Fruit fly (Drosophila melanogaster): Measurements from ENCODE around the gene ase.

Gene ase

dm6 chrX:496326-496725 lies 35.8 kb downstream of the ase start, which contains the start of gene svr (continued):
- TF ChIP-seq CG30403 (GFP tag; optimal IDR thresholded peaks at IDR 0.05): no peak
- peak; percentile 18 for TF ChIP-seq stwl (tag; optimal IDR thresholded peaks at IDR 0.05)
- TF ChIP-seq ato (GFP tag; IDR thresholded peaks at IDR 0.05; ENCODE audit: partially characterized antibody): no peak
- TF ChIP-seq tll (GFP tag; optimal IDR thresholded peaks at IDR 0.05): no peak
- no peak for TF ChIP-seq CG6654 (GFP tag; optimal IDR thresholded peaks at IDR 0.05)
- no peak for TF ChIP-seq CG8281 (tag; optimal IDR thresholded peaks at IDR 0.05)
- no peak for TF ChIP-seq HLH4C (GFP tag; IDR thresholded peaks at IDR 0.05; ENCODE audit: partially characterized antibody)
- TF ChIP-seq caup (GFP tag; optimal IDR thresholded peaks at IDR 0.05; ENCODE audit: severe bottlenecking): no peak
- TF ChIP-seq CG9817 (tag; optimal IDR thresholded peaks at IDR 0.05): no peak
- no peak for TF ChIP-seq CG42726 (GFP tag; IDR thresholded peaks at IDR 0.05; ENCODE audit: partially characterized antibody)
- TF ChIP-seq Meics (GFP tag; optimal IDR thresholded peaks at IDR 0.05): no peak
- no peak for TF ChIP-seq NFAT (GFP tag; IDR thresholded peaks at IDR 0.05)
- peak; percentile 40; the same call in 1 of the 2 replicates for TF ChIP-seq Dref (GFP tag; IDR thresholded peaks at IDR 0.05)
- no peak for TF ChIP-seq CG34422 (GFP tag; IDR thresholded peaks at IDR 0.05)
- TF ChIP-seq CG1233 (GFP tag; optimal IDR thresholded peaks at IDR 0.05): no peak
- TF ChIP-seq ftz-f1 (GFP tag; optimal IDR thresholded peaks at IDR 0.05): no peak
- no peak for TF ChIP-seq oc (tag; optimal IDR thresholded peaks at IDR 0.05)
- no peak for TF ChIP-seq CG17328 (GFP tag; IDR thresholded peaks at IDR 0.05)
- no peak for TF ChIP-seq bab2 (GFP tag; optimal IDR thresholded peaks at IDR 0.05)
- no peak for TF ChIP-seq CG7745 (tag; optimal IDR thresholded peaks at IDR 0.05)
- no peak for TF ChIP-seq CG11723 (GFP tag; optimal IDR thresholded peaks at IDR 0.05)
- no peak for TF ChIP-seq CG11560 (tag; IDR thresholded peaks at IDR 0.05)
- TF ChIP-seq CkIIα-i1 (GFP tag; IDR thresholded peaks at IDR 0.05): no peak
- no peak for TF ChIP-seq CG16815 (GFP tag; optimal IDR thresholded peaks at IDR 0.05)
- TF ChIP-seq Sry-β (GFP tag; optimal IDR thresholded peaks at IDR 0.05): no peak
- TF ChIP-seq CG10979 (tag; optimal IDR thresholded peaks at IDR 0.05): no peak
- TF ChIP-seq fd102C (GFP tag; optimal IDR thresholded peaks at IDR 0.05): no peak
- no peak for TF ChIP-seq NfI (GFP tag; optimal IDR thresholded peaks at IDR 0.05)
- no peak for TF ChIP-seq CG2678 (tag; optimal IDR thresholded peaks at IDR 0.05)
- TF ChIP-seq wek (GFP tag; optimal IDR thresholded peaks at IDR 0.05): no peak
- TF ChIP-seq CG31388 (GFP tag; optimal IDR thresholded peaks at IDR 0.05): no peak
- no peak for TF ChIP-seq CG7357 (GFP tag; IDR thresholded peaks at IDR 0.05)
- TF ChIP-seq gfzf (GFP tag; optimal IDR thresholded peaks at IDR 0.05): peak; percentile 19
- no peak for TF ChIP-seq Dbx (GFP tag; IDR thresholded peaks at IDR 0.05)
- no peak for TF ChIP-seq CG10959 (GFP tag; IDR thresholded peaks at IDR 0.05)
- no peak for TF ChIP-seq al (GFP tag; IDR thresholded peaks at IDR 0.05)
- TF ChIP-seq CG16813 (GFP tag; IDR thresholded peaks at IDR 0.05; ENCODE audit: partially characterized antibody): no peak
- no peak for TF ChIP-seq Neu2 (GFP tag; optimal IDR thresholded peaks at IDR 0.05; ENCODE audit: borderline replicate concordance)
- no peak for TF ChIP-seq unc-4 (GFP tag; IDR thresholded peaks at IDR 0.05; ENCODE audit: partially characterized antibody)
- TF ChIP-seq abd-A (tag; optimal IDR thresholded peaks at IDR 0.05): no peak
- no peak for TF ChIP-seq sna (GFP tag; IDR thresholded peaks at IDR 0.05; ENCODE audit: partially characterized antibody)
- no peak for TF ChIP-seq ttk (GFP tag; IDR thresholded peaks at IDR 0.05)
- no peak for TF ChIP-seq zen (tag; optimal IDR thresholded peaks at IDR 0.05)
- no peak for TF ChIP-seq run (tag; optimal IDR thresholded peaks at IDR 0.05)
- TF ChIP-seq CG30431 (GFP tag; optimal IDR thresholded peaks at IDR 0.05): no peak
- TF ChIP-seq Blimp-1 (GFP tag; optimal IDR thresholded peaks at IDR 0.05): no peak
- TF ChIP-seq pros (GFP tag; optimal IDR thresholded peaks at IDR 0.05): no peak
- TF ChIP-seq CG17385 (GFP tag; optimal IDR thresholded peaks at IDR 0.05): no peak
- TF ChIP-seq YL-1 (GFP tag; optimal IDR thresholded peaks at IDR 0.05): peak; percentile 35
- TF ChIP-seq Hr78 (GFP tag; optimal IDR thresholded peaks at IDR 0.05): no peak

Data from whole organism, embryonic.